Fruit fly (Drosophila melanogaster): Measurements from ENCODE around the gene Tim13.

DNA sequence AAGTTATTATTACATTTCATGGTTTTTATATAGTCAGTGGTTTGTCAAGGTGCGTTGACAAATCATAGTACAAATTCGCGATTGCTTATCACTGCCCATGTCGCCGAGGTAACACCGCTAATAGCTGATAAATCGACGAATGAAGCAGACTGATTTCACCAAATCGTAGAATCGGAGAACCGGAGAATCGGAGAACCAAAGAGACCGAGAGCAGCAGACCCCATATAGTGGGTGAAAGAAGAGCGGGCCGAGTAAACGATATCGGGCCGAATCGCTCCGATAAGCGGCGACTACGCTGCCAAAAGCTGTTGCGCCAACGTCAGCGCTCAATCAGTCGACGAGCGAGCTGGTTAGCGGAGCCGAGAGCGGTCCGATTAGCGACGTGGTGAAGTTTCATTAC, 2.4 kb upstream of the Tim13 start, which contains the start of gene CG14131:
- TF ChIP-seq D1 (tag; optimal IDR thresholded peaks at IDR 0.05) (no peak), CG8301 (tag; optimal IDR thresholded peaks at IDR 0.05) (no peak), rn (GFP tag; IDR thresholded peaks at IDR 0.05) (no peak), gl (tag; optimal IDR thresholded peaks at IDR 0.05) (no peak), CG13204 (GFP tag; optimal IDR thresholded peaks at IDR 0.05) (no peak), fd96Ca (GFP tag; IDR thresholded peaks at IDR 0.05) (no peak), EcR (GFP tag; optimal IDR thresholded peaks at IDR 0.05) (no peak), CG9948 (tag; optimal IDR thresholded peaks at IDR 0.05) (no peak), CG32121 (GFP tag; IDR thresholded peaks at IDR 0.05) (no peak)
